Fruit fly (Drosophila melanogaster): ENCODE data around the gene Pus10.

The Pus10 gene

DNA sequence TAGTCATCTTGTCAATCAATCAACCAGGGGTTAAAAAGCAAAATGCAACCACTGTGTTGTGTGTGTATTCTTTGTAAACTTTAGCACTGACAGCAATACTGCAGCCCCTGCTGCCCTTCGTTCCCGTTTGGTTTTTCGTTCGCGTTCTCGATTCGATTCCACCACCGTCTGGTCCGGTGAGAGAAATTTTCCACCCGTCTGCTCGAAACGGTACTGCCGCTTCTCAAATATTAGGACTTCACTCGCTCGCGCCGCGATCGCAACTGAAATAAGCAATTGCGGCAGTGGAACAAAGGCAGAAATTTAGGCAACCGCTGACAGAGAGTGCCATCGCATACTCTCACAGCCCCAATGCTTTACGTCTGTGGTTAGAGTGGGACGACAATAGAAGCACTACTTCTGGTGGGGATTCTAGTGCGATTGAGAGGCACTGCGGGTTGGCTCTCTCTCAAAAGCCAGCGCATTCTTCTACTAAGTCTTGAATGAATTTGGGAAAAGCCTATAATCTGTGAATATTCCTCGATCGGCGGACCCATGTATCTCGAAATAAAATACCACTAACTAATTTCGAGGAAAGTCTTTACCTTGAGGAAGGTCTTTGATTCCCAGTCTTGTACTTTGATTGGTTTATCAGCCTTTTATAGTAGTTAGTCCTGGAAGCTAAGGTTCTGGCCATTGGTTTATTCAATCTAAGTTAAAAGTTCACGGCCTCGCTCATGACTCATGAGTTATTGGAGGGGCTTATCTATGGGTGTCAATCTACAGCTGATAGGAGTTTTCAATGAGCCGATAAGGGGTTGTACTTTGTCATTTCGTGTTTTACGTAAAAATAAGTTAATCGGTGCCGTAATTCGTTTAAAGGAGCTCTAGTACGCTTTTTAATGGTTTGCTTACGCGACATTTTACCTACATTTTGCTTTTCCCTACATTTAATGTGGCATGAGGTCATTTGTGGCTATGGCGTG lies 25.8 kb downstream of the Pus10 start (continued):
- TF ChIP-seq lab (GFP tag; optimal IDR thresholded peaks at IDR 0.05) (peak; percentile 82), Chrac-16 (GFP tag; optimal IDR thresholded peaks at IDR 0.05) (no peak), yki (optimal IDR thresholded peaks at IDR 0.05) (peak; percentile 12), Taf1 (GFP tag; IDR thresholded peaks at IDR 0.05) (0 out of 2 replicates have a peak, but pooled peaks have one; percentile 8), CG6175 (GFP tag; IDR thresholded peaks at IDR 0.05) (peak; percentile 32; the same call in 1 of the 3 replicates), kni (GFP tag; optimal IDR thresholded peaks at IDR 0.05) (peak; percentile 77), ken (GFP tag; IDR thresholded peaks at IDR 0.05) (0 out of 3 replicates have a peak, but pooled peaks have one; percentile 20), bbx (GFP tag; IDR thresholded peaks at IDR 0.05; ENCODE audit: partially characterized antibody) (peak; percentile 65), kah (GFP tag; optimal IDR thresholded peaks at IDR 0.05) (peak; percentile 71), bigmax (GFP tag; optimal IDR thresholded peaks at IDR 0.05) (peak; percentile 28), dmrt99B (tag; optimal IDR thresholded peaks at IDR 0.05) (peak; percentile 28), Eip74EF (GFP tag; optimal IDR thresholded peaks at IDR 0.05) (peak in 1 of 2 experiments; percentile 35), lilli (GFP tag; optimal IDR thresholded peaks at IDR 0.05) (peak; percentile 42), Med (GFP tag) (peak; percentile 96), CG6254 (GFP tag; optimal IDR thresholded peaks at IDR 0.05) (peak; percentile 53), CG17359 (tag; optimal IDR thresholded peaks at IDR 0.05) (peak; percentile 49), twi (tag; optimal IDR thresholded peaks at IDR 0.05) (no peak), CG12299 (tag; optimal IDR thresholded peaks at IDR 0.05) (peak; percentile 57), CG16779 (GFP tag; IDR thresholded peaks at IDR 0.05) (0 out of 2 replicates have a peak, but pooled peaks have one; percentile 52), grau (tag; optimal IDR thresholded peaks at IDR 0.05) (peak; percentile 35), HLHmδ (GFP tag; optimal IDR thresholded peaks at IDR 0.05) (peak; percentile 56), ewg (GFP tag; optimal IDR thresholded peaks at IDR 0.05) (no peak), en (GFP tag; optimal IDR thresholded peaks at IDR 0.05) (peak; percentile 13), CG4617 (GFP tag; optimal IDR thresholded peaks at IDR 0.05; ENCODE audit: borderline replicate concordance) (no peak), NK7.1 (GFP tag; optimal IDR thresholded peaks at IDR 0.05) (no peak), salm (tag; optimal IDR thresholded peaks at IDR 0.05) (peak; percentile 13), sqz (GFP tag; optimal IDR thresholded peaks at IDR 0.05) (peak; percentile 2), CG2199 (GFP tag; IDR thresholded peaks at IDR 0.05) (peak; percentile 83), zfh1 (GFP tag; IDR thresholded peaks at IDR 0.05) (peak; percentile 60; the same call in 2 of the 3 replicates), CG7963 (GFP tag; IDR thresholded peaks at IDR 0.05; ENCODE audit: partially characterized antibody) (0 out of 3 replicates have a peak, but pooled peaks have one; percentile 36), sima (GFP tag; optimal IDR thresholded peaks at IDR 0.05) (no peak), jigr1 (GFP tag; IDR thresholded peaks at IDR 0.05) (no peak), run (tag; optimal IDR thresholded peaks at IDR 0.05) (peak; percentile 62), CG11456 (GFP tag; IDR thresholded peaks at IDR 0.05) (peak; percentile 51; the same call in 1 of the 3 replicates), E2f2 (GFP tag; IDR thresholded peaks at IDR 0.05) (peak; percentile 23; the same call in 1 of the 2 replicates), CG31365 (tag; optimal IDR thresholded peaks at IDR 0.05) (peak; percentile 66), Dip3 (GFP tag; optimal IDR thresholded peaks at IDR 0.05) (no peak), sens-2 (GFP tag; IDR thresholded peaks at IDR 0.05) (no peak), gcm (GFP tag; optimal IDR thresholded peaks at IDR 0.05) (peak; percentile 78), CG12769 (tag; optimal IDR thresholded peaks at IDR 0.05) (peak; percentile 93), eve (GFP tag; optimal IDR thresholded peaks at IDR 0.05) (peak in 1 of 2 experiments; percentile 77), insv (GFP tag; optimal IDR thresholded peaks at IDR 0.05) (peak in 1 of 2 experiments; percentile 8), NfI (GFP tag; optimal IDR thresholded peaks at IDR 0.05) (no peak), CG3281 (GFP tag; optimal IDR thresholded peaks at IDR 0.05) (peak; percentile 54), Fer3 (tag; optimal IDR thresholded peaks at IDR 0.05) (peak; percentile 34), hb (GFP tag; IDR thresholded peaks at IDR 0.05; ENCODE audit: partially characterized antibody) (no peak)

Data from whole organism, embryonic.